Fruit fly (Drosophila melanogaster): ENCODE data around the gene Or10a.

Gene Or10a

DNA sequence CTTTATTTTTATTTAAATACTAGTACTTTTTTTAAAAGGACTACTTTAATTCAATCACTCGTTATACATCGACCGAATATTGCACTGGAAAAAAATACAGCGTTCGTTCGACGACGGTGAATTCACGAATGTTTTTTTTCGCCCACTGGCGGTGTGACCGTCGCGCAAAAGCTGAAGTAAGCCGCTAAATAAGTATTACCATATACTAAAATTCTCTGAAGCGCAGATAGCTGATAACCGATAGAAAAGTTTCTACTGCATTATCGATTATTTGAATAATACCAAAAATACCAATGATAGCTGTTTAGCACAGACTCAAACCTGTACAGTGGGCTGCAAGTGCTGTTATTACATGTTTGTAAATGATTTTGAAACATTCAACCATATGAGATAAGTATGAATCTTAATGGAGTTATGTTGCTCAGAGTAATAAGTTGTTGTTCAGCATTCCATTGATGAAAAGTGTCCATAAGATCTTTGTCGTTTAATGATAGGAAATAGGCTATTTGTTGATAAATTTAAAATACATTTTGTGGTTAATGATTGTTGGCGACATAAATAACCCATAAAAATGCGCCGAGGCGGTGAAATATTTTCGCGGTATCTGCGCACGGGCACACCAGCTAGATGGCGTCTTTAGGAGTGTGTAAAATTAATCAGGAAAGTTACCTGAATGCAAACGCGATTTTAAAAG lies 37.1 kb upstream of the Or10a start, which contains the start of the genes Evi5 and HP5 (continued):
- TF ChIP-seq Ravus (GFP tag; IDR thresholded peaks at IDR 0.05) (no peak), CG31441 (GFP tag; IDR thresholded peaks at IDR 0.05) (no peak), prd (optimal IDR thresholded peaks at IDR 0.05) (no peak), prd (GFP tag; IDR thresholded peaks at IDR 0.05) (peak; percentile 80), tgo (GFP tag; IDR thresholded peaks at IDR 0.05) (peak; percentile 64), Dfd (GFP tag; optimal IDR thresholded peaks at IDR 0.05) (no peak), gem (tag; optimal IDR thresholded peaks at IDR 0.05) (peak; percentile 60), nau (GFP tag; optimal IDR thresholded peaks at IDR 0.05) (no peak), Atf-2 (GFP tag; optimal IDR thresholded peaks at IDR 0.05) (peak; percentile 30), CG10147 (GFP tag; optimal IDR thresholded peaks at IDR 0.05) (no peak), gcm2 (GFP tag; optimal IDR thresholded peaks at IDR 0.05) (no peak), CG2889 (GFP tag; IDR thresholded peaks at IDR 0.05) (no peak), mam (GFP tag; optimal IDR thresholded peaks at IDR 0.05) (peak; percentile 84), HLH3B (GFP tag; IDR thresholded peaks at IDR 0.05) (peak; percentile 24; the same call in 1 of the 2 replicates), pho (GFP tag; optimal IDR thresholded peaks at IDR 0.05) (peak; percentile 45), Mrtf (GFP tag; IDR thresholded peaks at IDR 0.05) (peak; percentile 65; the same call in 1 of the 3 replicates), MBD-R2 (GFP tag; IDR thresholded peaks at IDR 0.05) (peak; percentile 6; the same call in 1 of the 2 replicates), Dp (GFP tag; optimal IDR thresholded peaks at IDR 0.05) (peak; percentile 41), corto (GFP tag; optimal IDR thresholded peaks at IDR 0.05) (no peak), lilli (GFP tag; optimal IDR thresholded peaks at IDR 0.05) (peak; percentile 84), CG6791 (GFP tag; IDR thresholded peaks at IDR 0.05; ENCODE audit: partially characterized antibody) (peak; percentile 63; the same call in 1 of the 3 replicates), yki (optimal IDR thresholded peaks at IDR 0.05) (no peak), ftz-f1 (GFP tag; optimal IDR thresholded peaks at IDR 0.05) (no peak), HLHmδ (GFP tag; optimal IDR thresholded peaks at IDR 0.05) (no peak), cwo (GFP tag; optimal IDR thresholded peaks at IDR 0.05) (no peak), Fer3 (tag; optimal IDR thresholded peaks at IDR 0.05) (peak; percentile 12), Ada2b (GFP tag; IDR thresholded peaks at IDR 0.05) (peak; percentile 38; the same call in 1 of the 2 replicates), Myb (GFP tag; optimal IDR thresholded peaks at IDR 0.05) (peak; percentile 55), sna (GFP tag; IDR thresholded peaks at IDR 0.05; ENCODE audit: partially characterized antibody) (no peak), ash1 (GFP tag; optimal IDR thresholded peaks at IDR 0.05) (no peak), amos (GFP tag; IDR thresholded peaks at IDR 0.05; ENCODE audit: partially characterized antibody) (peak; percentile 64), CG1792 (GFP tag; optimal IDR thresholded peaks at IDR 0.05) (peak; percentile 48), crc (GFP tag; optimal IDR thresholded peaks at IDR 0.05) (peak; percentile 34), CG16779 (GFP tag; IDR thresholded peaks at IDR 0.05) (no peak), CG4854 (GFP tag; optimal IDR thresholded peaks at IDR 0.05) (no peak), Hr51 (GFP tag; optimal IDR thresholded peaks at IDR 0.05) (peak; percentile 24 to 29), az2 (GFP tag; optimal IDR thresholded peaks at IDR 0.05) (no peak), CG13775 (GFP tag; optimal IDR thresholded peaks at IDR 0.05) (peak; percentile 25), CG33213 (GFP tag; optimal IDR thresholded peaks at IDR 0.05) (peak; percentile 55), Meics (GFP tag; optimal IDR thresholded peaks at IDR 0.05) (peak; percentile 28), Abd-B (GFP tag; optimal IDR thresholded peaks at IDR 0.05) (peak; percentile 91), CG17829 (tag; optimal IDR thresholded peaks at IDR 0.05) (peak; percentile 57), nmo (GFP tag; optimal IDR thresholded peaks at IDR 0.05) (peak; percentile 79), Opbp (GFP tag; IDR thresholded peaks at IDR 0.05; ENCODE audit: partially characterized antibody) (peak; percentile 17; the same call in 1 of the 3 replicates), CG17328 (GFP tag; IDR thresholded peaks at IDR 0.05) (peak; percentile 41; the same call in 1 of the 2 replicates), fru (optimal IDR thresholded peaks at IDR 0.05) (no peak), danr (GFP tag; IDR thresholded peaks at IDR 0.05) (peak; percentile 9; the same call in 1 of the 2 replicates), Awh (GFP tag; IDR thresholded peaks at IDR 0.05) (0 out of 2 replicates have a peak, but pooled peaks have one; percentile 20), Sin3A (optimal IDR thresholded peaks at IDR 0.05) (peak; percentile 80), CG1603 (tag; optimal IDR thresholded peaks at IDR 0.05) (peak; percentile 60)
